Fruit fly (Drosophila melanogaster) whole organism, embryonic: ENCODE results near the gene CCDC53.

ENCODE experiments used
- BEAF-32 ChIP-seq: fragments of 200-800 bp; sonication (Bioruptor generic); optimal IDR thresholded peaks from 3 replicates; lab custom pipeline; 2017; ENCODE audit warnings: missing biosample characterization, missing genetic modification characterization, mild to moderate bottlenecking, moderate library complexity, missing genetic modification reagents
- CG1024 ChIP-seq: fragments of 200-800 bp; sonication (Bioruptor generic); IDR thresholded peaks from 2 replicates; pipeline ENCODE4 v1.3.6; 2022; ENCODE audit warnings: missing biosample characterization, missing genetic modification characterization
- CG10366 ChIP-seq: fragments of 200-800 bp; sonication (Bioruptor generic); IDR thresholded peaks from 2 replicates; pipeline ENCODE4 v1.3.6; 2022; ENCODE audit warnings: missing biosample characterization, missing genetic modification characterization
- CG11247 ChIP-seq: fragments of 200-800 bp; sonication (Bioruptor generic); IDR thresholded peaks from 2 replicates; pipeline ENCODE4 v1.3.6; 2022; ENCODE audit warnings: missing biosample characterization, missing genetic modification characterization
- CG11456 ChIP-seq: fragments of 200-800 bp; sonication (Bioruptor generic); IDR thresholded peaks from 3 replicates; pipeline ENCODE4 v1.3.6; 2022; ENCODE audit warnings: missing biosample characterization, missing genetic modification characterization
- CG11504 ChIP-seq: fragments of 200-800 bp; sonication (Bioruptor generic); optimal IDR thresholded peaks from 3 replicates; lab custom pipeline; 2019; ENCODE audit warnings: missing biosample characterization, mild to moderate bottlenecking, missing genetic modification characterization, moderate library complexity
- CG11695 ChIP-seq: fragments of 200-800 bp; sonication (Bioruptor generic); IDR thresholded peaks from 3 replicates; pipeline ENCODE4 v1.3.6; 2022; ENCODE audit warnings: missing biosample characterization, missing genetic modification characterization
- CG1233 ChIP-seq: fragments of 200-800 bp; sonication (Bioruptor generic); optimal IDR thresholded peaks from 4 replicates; lab custom pipeline; 2018; ENCODE audit warnings: missing biosample characterization, mild to moderate bottlenecking, missing genetic modification characterization
- CG13296 ChIP-seq: fragments of 200-800 bp; sonication (Bioruptor generic); optimal IDR thresholded peaks from 3 replicates; lab custom pipeline; 2018; ENCODE audit warnings: missing biosample characterization, mild to moderate bottlenecking, missing genetic modification characterization
- CG13894 ChIP-seq: fragments of 200-800 bp; sonication (Bioruptor generic); optimal IDR thresholded peaks from 3 replicates; lab custom pipeline; 2018; ENCODE audit warnings: missing biosample characterization, mild to moderate bottlenecking, missing genetic modification characterization, moderate library complexity
- CG14965 ChIP-seq: fragments of 200-800 bp; sonication (Bioruptor generic); optimal IDR thresholded peaks from 2 replicates; lab custom pipeline; 2016; ENCODE audit warnings: missing biosample characterization, missing genetic modification characterization, borderline replicate concordance
- CG17385 ChIP-seq: fragments of 200-800 bp; sonication (Bioruptor generic); optimal IDR thresholded peaks from 3 replicates; lab custom pipeline; 2018; ENCODE audit warnings: missing biosample characterization, mild to moderate bottlenecking, missing genetic modification characterization
- CG17912 ChIP-seq: fragments of 200-800 bp; sonication (Bioruptor generic); optimal IDR thresholded peaks from 2 replicates; lab custom pipeline; 2018; ENCODE audit warnings: missing biosample characterization, mild to moderate bottlenecking, missing genetic modification characterization
- CG2129 ChIP-seq: fragments of 200-800 bp; sonication (Bioruptor generic); IDR thresholded peaks from 2 replicates; pipeline ENCODE4 v1.3.6; 2022; ENCODE audit warnings: missing biosample characterization, missing genetic modification characterization; ENCODE audit not compliant: partially characterized antibody
- CG2712 ChIP-seq: fragments of 200-800 bp; optimal IDR thresholded peaks from 3 replicates; lab custom pipeline; 2019; ENCODE audit warnings: missing biosample characterization, mild to moderate bottlenecking, missing genetic modification characterization, moderate library complexity
- CG31224 ChIP-seq: fragments of 200-800 bp; sonication (Bioruptor generic); IDR thresholded peaks from 2 replicates; pipeline ENCODE4 v1.3.6; 2022; ENCODE audit warnings: missing biosample characterization, missing genetic modification characterization
- CG31365 ChIP-seq: fragments of 200-800 bp; sonication (Bioruptor generic); optimal IDR thresholded peaks from 2 replicates; lab custom pipeline; 2018; ENCODE audit warnings: missing biosample characterization, mild to moderate bottlenecking, missing genetic modification characterization
- CG31388 ChIP-seq: fragments of 200-800 bp; sonication (Bioruptor generic); optimal IDR thresholded peaks from 2 replicates; lab custom pipeline; 2016; ENCODE audit warnings: missing biosample characterization, missing genetic modification characterization
- CG32532 ChIP-seq: fragments of 200-800 bp; sonication (Bioruptor generic); IDR thresholded peaks from 2 replicates; pipeline ENCODE4 v1.3.6; 2022; ENCODE audit warnings: missing biosample characterization, missing genetic modification characterization
- CG32767 ChIP-seq: fragments of 200-800 bp; sonication (Bioruptor generic); IDR thresholded peaks from 2 replicates; pipeline ENCODE4 v1.3.6; 2022; ENCODE audit warnings: missing biosample characterization, missing genetic modification characterization
- CG43689 ChIP-seq: fragments of 200-800 bp; sonication (Bioruptor generic); IDR thresholded peaks from 2 replicates; pipeline ENCODE4 v1.3.6; 2022; ENCODE audit warnings: missing biosample characterization, missing genetic modification characterization
- CG8944 ChIP-seq: fragments of 200-800 bp; sonication (Bioruptor generic); optimal IDR thresholded peaks from 3 replicates; lab custom pipeline; 2016; ENCODE audit warnings: missing biosample characterization, missing genetic modification characterization
- Dek ChIP-seq: fragments of 200-800 bp; sonication (Bioruptor generic); optimal IDR thresholded peaks from 3 replicates; lab custom pipeline; 2019; ENCODE audit warnings: missing biosample characterization, mild to moderate bottlenecking, missing genetic modification characterization, moderate library complexity
- Dip2 ChIP-seq: fragments of 200-800 bp; sonication (Bioruptor generic); IDR thresholded peaks from 2 replicates; pipeline ENCODE4 v1.3.6; 2022; ENCODE audit warnings: missing biosample characterization, missing genetic modification characterization
- Dref ChIP-seq: fragments of 200-800 bp; sonication (Bioruptor generic); IDR thresholded peaks from 2 replicates; pipeline ENCODE4 v1.3.6; 2022; ENCODE audit warnings: missing biosample characterization, missing genetic modification characterization
- Drgx ChIP-seq: fragments of 200-800 bp; sonication (Bioruptor generic); IDR thresholded peaks from 2 replicates; pipeline ENCODE4 v1.3.6; 2022; ENCODE audit warnings: missing biosample characterization, missing genetic modification characterization
- E2f2 ChIP-seq: fragments of 200-800 bp; sonication (Bioruptor generic); IDR thresholded peaks from 2 replicates; pipeline ENCODE4 v1.3.6; 2022; ENCODE audit warnings: missing biosample characterization, missing genetic modification characterization
- GATAe ChIP-seq: fragments of 200-800 bp; sonication (Bioruptor generic); conservative IDR thresholded peaks from 2 replicates; pipeline ENCODE4 v1.3.6; 2022; ENCODE audit warnings: missing biosample characterization, missing genetic modification characterization
- Lhr ChIP-seq: fragments of 200-800 bp; sonication (Bioruptor generic); optimal IDR thresholded peaks from 3 replicates; lab custom pipeline; 2017; ENCODE audit warnings: mild to moderate bottlenecking, missing biosample characterization, missing genetic modification reagents, missing genetic modification characterization
- MBD-R2 ChIP-seq: fragments of 200-800 bp; sonication (Bioruptor generic); IDR thresholded peaks from 2 replicates; pipeline ENCODE4 v1.3.6; 2022; ENCODE audit warnings: missing biosample characterization, missing genetic modification characterization
- Meics ChIP-seq: fragments of 200-800 bp; sonication (Bioruptor generic); optimal IDR thresholded peaks from 2 replicates; lab custom pipeline; 2017; ENCODE audit warnings: missing biosample characterization, mild to moderate bottlenecking, missing genetic modification characterization
- Usf ChIP-seq: fragments of 200-800 bp; sonication (Bioruptor generic); optimal IDR thresholded peaks from 2 replicates; lab custom pipeline; 2017; ENCODE audit warnings: missing genotype, missing biosample characterization, missing genetic modification characterization
- Xbp1 ChIP-seq: fragments of 200-800 bp; sonication (Bioruptor generic); optimal IDR thresholded peaks from 3 replicates; lab custom pipeline; 2016; ENCODE audit warnings: missing biosample characterization, mild to moderate bottlenecking, missing genetic modification characterization
- amos ChIP-seq: fragments of 200-800 bp; sonication (Bioruptor generic); IDR thresholded peaks from 2 replicates; pipeline ENCODE4 v1.3.6; 2022; ENCODE audit warnings: missing biosample characterization, missing genetic modification characterization; ENCODE audit not compliant: partially characterized antibody
- ash1 ChIP-seq: fragments of 200-800 bp; sonication (Bioruptor generic); optimal IDR thresholded peaks from 2 replicates; lab custom pipeline; 2018; ENCODE audit warnings: missing biosample characterization, mild to moderate bottlenecking, missing genetic modification characterization
- cato ChIP-seq: fragments of 200-800 bp; sonication (Bioruptor generic); optimal IDR thresholded peaks from 2 replicates; lab custom pipeline; 2016; ENCODE audit warnings: missing biosample characterization, missing genetic modification characterization, borderline replicate concordance
- chn ChIP-seq: fragments of 200-800 bp; sonication (Bioruptor generic); optimal IDR thresholded peaks from 2 replicates; lab custom pipeline; 2016; ENCODE audit warnings: missing biosample characterization, missing genetic modification characterization
- croc ChIP-seq: fragments of 200-800 bp; sonication (Bioruptor generic); conservative IDR thresholded peaks from 3 replicates; pipeline ENCODE4 v1.3.6; 2022; ENCODE audit warnings: missing biosample characterization, missing genetic modification characterization
- danr ChIP-seq: fragments of 200-800 bp; sonication (Bioruptor generic); IDR thresholded peaks from 2 replicates; pipeline ENCODE4 v1.3.6; 2022; ENCODE audit warnings: missing biosample characterization, missing genetic modification characterization
- dimm ChIP-seq: fragments of 200-800 bp; sonication (Bioruptor generic); IDR thresholded peaks from 2 replicates; pipeline ENCODE4 v1.3.6; 2022; ENCODE audit warnings: missing biosample characterization, missing genetic modification characterization
- fu2 ChIP-seq: fragments of 200-800 bp; sonication (Bioruptor generic); optimal IDR thresholded peaks from 2 replicates; lab custom pipeline; 2016; ENCODE audit warnings: missing biosample characterization, missing genetic modification characterization
- gce ChIP-seq: fragments of 200-800 bp; sonication (Bioruptor generic); IDR thresholded peaks from 3 replicates; pipeline ENCODE4 v1.3.6; 2022; ENCODE audit warnings: missing biosample characterization, missing genetic modification characterization
- grau ChIP-seq: fragments of 200-800 bp; optimal IDR thresholded peaks from 3 replicates; lab custom pipeline; 2019; ENCODE audit warnings: missing biosample characterization, mild to moderate bottlenecking, missing genetic modification characterization, moderate library complexity
- klu ChIP-seq: fragments of 200-800 bp; sonication (Bioruptor generic); IDR thresholded peaks from 2 replicates; pipeline ENCODE4 v1.3.6; 2022; ENCODE audit warnings: missing biosample characterization, missing genetic modification characterization
- lab ChIP-seq: fragments of 200-800 bp; sonication (Bioruptor generic); optimal IDR thresholded peaks from 3 replicates; lab custom pipeline; 2017; ENCODE audit warnings: missing biosample characterization, missing genetic modification characterization, mild to moderate bottlenecking, moderate library complexity, missing genetic modification reagents
- otp ChIP-seq: fragments of 200-800 bp; sonication (Bioruptor generic); IDR thresholded peaks from 3 replicates; pipeline ENCODE4, ENCODE4 v1.3.6; 2022; ENCODE audit warnings: missing biosample characterization, missing genetic modification characterization
- repo ChIP-seq: fragments of 200-800 bp; sonication (Bioruptor generic); optimal IDR thresholded peaks from 2 replicates; lab custom pipeline; 2016; ENCODE audit warnings: missing biosample characterization, missing genetic modification characterization
- rib ChIP-seq: fragments of 200-800 bp; sonication (Bioruptor generic); IDR thresholded peaks from 2 replicates; pipeline ENCODE4 v1.3.6; 2022; ENCODE audit warnings: missing biosample characterization, missing genetic modification characterization
- seq ChIP-seq: fragments of 200-800 bp; sonication (Bioruptor generic); IDR thresholded peaks from 2 replicates; pipeline ENCODE4 v1.3.6; 2022; ENCODE audit warnings: missing biosample characterization, missing genetic modification characterization
- shn ChIP-seq: fragments of 200-800 bp; sonication (Bioruptor generic); optimal IDR thresholded peaks from 3 replicates; lab custom pipeline; 2016; ENCODE audit warnings: missing biosample characterization, missing genetic modification characterization
- yki ChIP-seq: fragments of >200 bp; optimal IDR thresholded peaks from 3 replicates; lab custom pipeline; 2018

Gene CCDC53

DNA sequence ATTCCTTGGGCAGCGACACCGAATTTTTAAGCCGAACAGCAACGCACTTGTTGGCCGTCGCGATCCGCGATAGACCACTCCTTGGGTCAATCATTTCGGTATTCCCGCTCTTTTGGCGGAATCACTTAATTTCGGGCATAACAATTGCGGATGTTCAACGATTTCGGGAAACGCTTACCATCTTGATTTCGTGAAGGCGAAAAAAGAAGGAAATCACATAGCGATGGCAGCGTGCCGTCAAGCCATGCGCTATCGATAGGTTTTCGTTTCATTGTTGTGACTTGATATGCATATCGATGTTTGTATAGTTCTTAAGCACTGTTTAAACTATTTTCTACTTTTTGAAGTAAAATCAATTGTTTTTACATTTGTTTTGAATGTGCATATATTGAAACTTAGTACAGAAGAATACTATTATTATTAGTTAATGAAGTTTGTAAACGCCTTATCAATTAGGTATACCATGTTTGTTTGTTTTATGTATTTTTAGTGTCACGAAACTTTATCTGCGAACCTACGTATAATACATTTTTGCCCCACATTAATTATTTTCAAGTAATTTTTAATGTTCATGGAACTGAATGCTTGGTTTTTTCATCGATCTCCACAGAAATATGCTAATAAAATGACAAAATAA, 1.9 kb downstream of the CCDC53 start, which contains the start of gene RpL36A (continued):
- TF ChIP-seq CG11695 (GFP tag; lab: Robert Waterston, UW) (no peak; the same call in 2 of the 3 replicates), CG1233 (GFP tag; lab: Kevin White, UChicago) (peak; percentile 4), Xbp1 (GFP tag; lab: Kevin White, UChicago) (peak; percentile 55), CG13296 (peak; percentile 75), ash1 (GFP tag; lab: Kevin White, UChicago) (no peak), CG17385 (no peak), E2f2 (GFP tag; lab: Robert Waterston, UW) (peak; percentile 50), CG31224 (GFP tag; lab: Robert Waterston, UW) (peak; percentile 20; the same call in 1 of the 2 replicates), amos (peak; percentile 97), Usf (GFP tag; lab: Kevin White, UChicago) (peak; percentile 21), CG11247 (GFP tag; lab: Robert Waterston, UW) (peak; percentile 66), dimm (no peak), Lhr (GFP tag; lab: Kevin White, UChicago) (peak; percentile 16), CG1024 (GFP tag; lab: Robert Waterston, UW) (no peak), chn (GFP tag; lab: Kevin White, UChicago) (peak; percentile 54), CG11456 (GFP tag; lab: Robert Waterston, UW) (peak; percentile 87), seq (peak; percentile 50; the same call in 1 of the 2 replicates), CG32767 (GFP tag; lab: Robert Waterston, UW) (no peak), CG8944 (GFP tag; lab: Kevin White, UChicago) (peak; percentile 43), CG43689 (GFP tag; lab: Robert Waterston, UW) (no peak), rib (no peak), BEAF-32 (GFP tag; lab: Kevin White, UChicago) (peak; percentile 92), danr (GFP tag; lab: Robert Waterston, UW) (no peak), shn (GFP tag; lab: Kevin White, UChicago) (peak; percentile 46), MBD-R2 (peak; percentile 24; the same call in 1 of the 2 replicates), fu2 (no peak), klu (GFP tag; lab: Robert Waterston, UW) (no peak), yki (lab: Kevin White, UChicago) (no peak), Drgx (GFP tag; lab: Robert Waterston, UW) (no peak), CG2129 (peak; percentile 75), repo (GFP tag; lab: Kevin White, UChicago) (no peak), CG10366 (GFP tag; lab: Robert Waterston, UW) (peak; percentile 60), gce (GFP tag; lab: Robert Waterston, UW) (no peak), cato (no peak), Meics (GFP tag; lab: Kevin White, UChicago) (peak; percentile 70), grau (peak; percentile 60), CG32532 (GFP tag; lab: Robert Waterston, UW) (peak; percentile 66), Dek (tag; lab: Kevin White, UChicago) (peak; percentile 60), CG2712 (tag; lab: Kevin White, UChicago) (peak; percentile 57), CG11504 (tag; lab: Kevin White, UChicago) (no peak), CG31388 (GFP tag; lab: Kevin White, UChicago) (no peak), CG17912 (GFP tag; lab: Kevin White, UChicago) (peak; percentile 72), croc (no peak), lab (GFP tag; lab: Kevin White, UChicago) (peak; percentile 77), CG14965 (GFP tag; lab: Kevin White, UChicago) (no peak), Dref (GFP tag; lab: Robert Waterston, UW) (peak; percentile 94), Dip2 (GFP tag; lab: Robert Waterston, UW) (no peak), CG13894 (tag; lab: Kevin White, UChicago) (no peak), otp (GFP tag; lab: Robert Waterston, UW) (no peak), GATAe (GFP tag; lab: Robert Waterston, UW) (0 out of 2 replicates have a peak, but pooled peaks have one; percentile 13), CG31365 (tag; lab: Kevin White, UChicago) (peak; percentile 49)
